Worm (Caenorhabditis elegans): ENCODE data around the gene dct-7.

- no peak for TF ChIP-seq dao-5 (tag; optimal IDR thresholded peaks at IDR 0.05)
- no peak for TF ChIP-seq him-1 (tag; optimal IDR thresholded peaks at IDR 0.05)
These were observed 15.9 kb upstream of the dct-7 start for ce11 chrIV:4306317-4306716.

All from whole organism, L4/young adult.